Fruit fly (Drosophila melanogaster): ENCODE results near the gene Cpr64Ac.

Gene Cpr64Ac

dm6 chr3L:4193730-4194649, 18.7 kb downstream of the Cpr64Ac start, which contains the start of gene CG43367 (continued):
- TF ChIP-seq insv (GFP tag; optimal IDR thresholded peaks at IDR 0.05) = peak in 1 of 2 experiments; percentile 47
- peak; percentile 45 for TF ChIP-seq HmgZ (tag; optimal IDR thresholded peaks at IDR 0.05)
- TF ChIP-seq ERR (GFP tag; optimal IDR thresholded peaks at IDR 0.05) = no peak
- TF ChIP-seq Sin3A (optimal IDR thresholded peaks at IDR 0.05) = peak; percentile 27
- TF ChIP-seq ranshi (GFP tag; IDR thresholded peaks at IDR 0.05) = peak; percentile 5; the same call in 1 of the 2 replicates
- peak; percentile 6 for TF ChIP-seq Hmr (GFP tag; optimal IDR thresholded peaks at IDR 0.05)
- no peak for TF ChIP-seq CG11696 (GFP tag; IDR thresholded peaks at IDR 0.05)
- TF ChIP-seq CG2120 (GFP tag; optimal IDR thresholded peaks at IDR 0.05) = no peak
- TF ChIP-seq so (GFP tag; IDR thresholded peaks at IDR 0.05) = 0 out of 3 replicates have a peak, but pooled peaks have one; percentile 33
- no peak for TF ChIP-seq CG2875 (GFP tag; optimal IDR thresholded peaks at IDR 0.05)
- peak; percentile 47 for TF ChIP-seq gfzf (GFP tag; optimal IDR thresholded peaks at IDR 0.05)
- TF ChIP-seq hkb (optimal IDR thresholded peaks at IDR 0.05) = no peak
- peak; percentile 26; the same call in 1 of the 2 replicates for TF ChIP-seq hkb (GFP tag; IDR thresholded peaks at IDR 0.05)
- peak; percentile 29 for TF ChIP-seq CG15514 (GFP tag; optimal IDR thresholded peaks at IDR 0.05)
- TF ChIP-seq CG17912 (GFP tag; optimal IDR thresholded peaks at IDR 0.05) = peak; percentile 22
- 0 out of 3 replicates have a peak, but pooled peaks have one; percentile 15 for TF ChIP-seq Dbx (GFP tag; IDR thresholded peaks at IDR 0.05)
- TF ChIP-seq CG31224 (GFP tag; IDR thresholded peaks at IDR 0.05) = no peak
- TF ChIP-seq Dll (GFP tag; IDR thresholded peaks at IDR 0.05; ENCODE audit: partially characterized antibody) = 0 out of 4 replicates have a peak, but pooled peaks have one; percentile 32
- TF ChIP-seq klu (GFP tag; IDR thresholded peaks at IDR 0.05) = 0 out of 2 replicates have a peak, but pooled peaks have one; percentile 21
- peak; percentile 29 for TF ChIP-seq CG4617 (GFP tag; optimal IDR thresholded peaks at IDR 0.05; ENCODE audit: borderline replicate concordance)
- TF ChIP-seq CG34422 (GFP tag; IDR thresholded peaks at IDR 0.05) = peak; percentile 29; the same call in 1 of the 3 replicates
- peak; percentile 97 for TF ChIP-seq E2f2 (GFP tag; IDR thresholded peaks at IDR 0.05)
- peak; percentile 33 for TF ChIP-seq MESR4 (GFP tag; optimal IDR thresholded peaks at IDR 0.05)
- peak; percentile 82 for TF ChIP-seq pzg (GFP tag; optimal IDR thresholded peaks at IDR 0.05)
- peak; percentile 45 for TF ChIP-seq YL-1 (GFP tag; optimal IDR thresholded peaks at IDR 0.05)
- peak; percentile 89 for TF ChIP-seq MBD-R2 (GFP tag; IDR thresholded peaks at IDR 0.05)
- TF ChIP-seq Rfx (GFP tag; IDR thresholded peaks at IDR 0.05) = peak; percentile 67
- TF ChIP-seq pita (GFP tag; optimal IDR thresholded peaks at IDR 0.05) = no peak
- TF ChIP-seq ci (GFP tag; IDR thresholded peaks at IDR 0.05) = 0 out of 3 replicates have a peak, but pooled peaks have one; percentile 37
- no peak for TF ChIP-seq CG6254 (GFP tag; optimal IDR thresholded peaks at IDR 0.05)
- peak; percentile 41; the same call in 1 of the 2 replicates for TF ChIP-seq slbo (GFP tag; IDR thresholded peaks at IDR 0.05)
- 0 out of 3 replicates have a peak, but pooled peaks have one; percentile 25 for TF ChIP-seq otp (GFP tag; IDR thresholded peaks at IDR 0.05)
- no peak for TF ChIP-seq Camta (GFP tag; optimal IDR thresholded peaks at IDR 0.05)
- TF ChIP-seq Ets65A (GFP tag) = peak; percentile 58
- TF ChIP-seq CG42726 (GFP tag; IDR thresholded peaks at IDR 0.05; ENCODE audit: partially characterized antibody) = 0 out of 2 replicates have a peak, but pooled peaks have one; percentile 29
- TF ChIP-seq dpn (GFP tag; optimal IDR thresholded peaks at IDR 0.05) = peak in 1 of 2 experiments; percentile 40
- TF ChIP-seq CG10267 (tag; optimal IDR thresholded peaks at IDR 0.05) = peak; percentile 96
- peak; percentile 11; the same call in 1 of the 2 replicates for TF ChIP-seq stc (GFP tag; IDR thresholded peaks at IDR 0.05)
- TF ChIP-seq lab (GFP tag; optimal IDR thresholded peaks at IDR 0.05) = peak; percentile 39
- TF ChIP-seq sim (GFP tag; IDR thresholded peaks at IDR 0.05) = no peak
- peak; percentile 56 for TF ChIP-seq CG3847 (GFP tag; IDR thresholded peaks at IDR 0.05)
- TF ChIP-seq Neu2 (GFP tag; optimal IDR thresholded peaks at IDR 0.05; ENCODE audit: borderline replicate concordance) = no peak
- peak; percentile 4 for TF ChIP-seq fu2 (GFP tag; optimal IDR thresholded peaks at IDR 0.05)
- no peak for TF ChIP-seq Dad (GFP tag; optimal IDR thresholded peaks at IDR 0.05)
- peak; percentile 97 for TF ChIP-seq sd (tag; optimal IDR thresholded peaks at IDR 0.05)
- TF ChIP-seq CG17186 (GFP tag; optimal IDR thresholded peaks at IDR 0.05) = peak; percentile 15
- TF ChIP-seq jigr1 (GFP tag; IDR thresholded peaks at IDR 0.05) = no peak
- peak; percentile 10 for TF ChIP-seq CG11398 (GFP tag; optimal IDR thresholded peaks at IDR 0.05)

Data from whole organism, embryonic.